Worm (Caenorhabditis elegans) whole organism, L3 larva: ENCODE measurements around the gene Y26E6A.2.

Source experiments
- ama-1 ChIP-seq: fragments of 150-350 bp; optimal IDR thresholded peaks from 2 replicates; lab custom pipeline; 2018
- ceh-16 ChIP-seq: sonication (generic microtip); optimal IDR thresholded peaks from 2 replicates; lab custom pipeline; 2017; ENCODE audit warnings: missing biosample characterization, missing genetic modification characterization
- ceh-82 ChIP-seq: fragments of 150-350 bp; optimal IDR thresholded peaks from 2 replicates; lab custom pipeline; 2014; ENCODE audit warnings: missing biosample characterization, missing genetic modification characterization
- daf-12 ChIP-seq: fragments of 150-350 bp; optimal IDR thresholded peaks from 2 replicates; lab custom pipeline; 2014; ENCODE audit warnings: missing biosample characterization, missing genetic modification reagents, missing genetic modification characterization
- elt-2 ChIP-seq: sonication (generic microtip); optimal IDR thresholded peaks from 2 replicates; lab custom pipeline; 2016; ENCODE audit warnings: missing genetic modification reagents, mild to moderate bottlenecking, missing genetic modification characterization, missing compliant biosample characterization
- eor-1 ChIP-seq, 2 experiments: fragments of 150-350 bp; optimal IDR thresholded peaks; 2 replicates each; lab custom pipeline; 2014 to 2018; ENCODE audit warnings: missing biosample characterization in 2 of 2, missing genetic modification characterization in 2 of 2
- fkh-2 ChIP-seq: fragments of 150-350 bp; optimal IDR thresholded peaks from 2 replicates; lab custom pipeline; 2014; ENCODE audit warnings: missing biosample characterization, missing genetic modification reagents, missing genetic modification characterization
- mdl-1 ChIP-seq: fragments of 150-350 bp; optimal IDR thresholded peaks from 2 replicates; lab custom pipeline; 2014; ENCODE audit warnings: missing biosample characterization, missing genetic modification characterization
- nhr-67 ChIP-seq: fragments of 150-350 bp; optimal IDR thresholded peaks from 2 replicates; lab custom pipeline; 2014; ENCODE audit warnings: missing biosample characterization, missing genetic modification characterization
- nhr-76 ChIP-seq: fragments of 150-350 bp; sonication (generic microtip); optimal IDR thresholded peaks from 5 replicates; lab custom pipeline; 2014; ENCODE audit warnings: missing biosample characterization, missing genetic modification characterization
- nhr-77 ChIP-seq: fragments of 150-350 bp; optimal IDR thresholded peaks from 2 replicates; lab custom pipeline; 2014; ENCODE audit warnings: missing biosample characterization, missing genetic modification characterization
- skn-1 ChIP-seq: fragments of 150-350 bp; optimal IDR thresholded peaks from 2 replicates; lab custom pipeline; 2014; ENCODE audit warnings: missing biosample characterization, missing genetic modification characterization
- ztf-11 ChIP-seq: fragments of 150-350 bp; optimal IDR thresholded peaks from 2 replicates; lab custom pipeline; 2014; ENCODE audit warnings: missing biosample characterization, missing genetic modification characterization
- ztf-4 ChIP-seq: fragments of 150-350 bp; optimal IDR thresholded peaks from 2 replicates; lab custom pipeline; 2014; ENCODE audit warnings: missing biosample characterization, missing genetic modification characterization

- TF ChIP-seq nhr-77 (tag; lab: Kevin White, UChicago) (no peak), mdl-1 (tag; lab: Kevin White, UChicago) (no peak), nhr-76 (tag; lab: Kevin White, UChicago) (no peak), eor-1 (tag; optimal IDR thresholded peaks at IDR 0.05; lab: Kevin White, UChicago) (no peak), nhr-67 (tag; lab: Kevin White, UChicago) (no peak), elt-2 (no peak), skn-1 (tag; lab: Kevin White, UChicago) (no peak), fkh-2 (tag; lab: Kevin White, UChicago) (no peak), ztf-11 (tag; lab: Kevin White, UChicago) (no peak), ama-1 (no peak), daf-12 (tag; lab: Kevin White, UChicago) (no peak), ceh-16 (tag; lab: Kevin White, UChicago) (no peak), ztf-4 (tag; lab: Kevin White, UChicago) (no peak), ceh-82 (no peak)
These were observed 45.7 kb upstream of the Y26E6A.2 start, which contains the start of gene syx-2 for ce11 chrX:13959849-13960248.
